Fruit fly (Drosophila melanogaster): ENCODE results near the gene beta-Spec.

beta-Spec gene

dm6 chrX:17657050-17657696, at the start of gene beta-Spec:
Gene beta-Spec, plus strand, starts transcription at chrX:17657372.
- TF ChIP-seq CG8478 (optimal IDR thresholded peaks at IDR 0.05) (no peak), CTCF (optimal IDR thresholded peaks at IDR 0.05) (no peak)

- TF ChIP-seq CG8478 (optimal IDR thresholded peaks at IDR 0.05) (no peak), CTCF (optimal IDR thresholded peaks at IDR 0.05) (no peak)
Observed at dm6 chrX:17611455-17611854, 45.7 kb upstream of the beta-Spec start.

- no peak for TF ChIP-seq CTCF (optimal IDR thresholded peaks at IDR 0.05)
- TF ChIP-seq CG8478 (optimal IDR thresholded peaks at IDR 0.05) = no peak
Observed at dm6 chrX:17622187-17622586, 35.0 kb upstream of the beta-Spec start.

- TF ChIP-seq CTCF (optimal IDR thresholded peaks at IDR 0.05) (no peak), CG8478 (optimal IDR thresholded peaks at IDR 0.05) (no peak)
Observed at dm6 chrX:17624223-17624982, 32.8 kb upstream of the beta-Spec start.

- TF ChIP-seq CTCF (optimal IDR thresholded peaks at IDR 0.05) (no peak), CG8478 (optimal IDR thresholded peaks at IDR 0.05) (no peak)
Observed at dm6 chrX:17624983-17625401, 32.2 kb upstream of the beta-Spec start.

dm6 chrX:17625833-17626232, 31.3 kb upstream of the beta-Spec start:
- no peak for TF ChIP-seq CG8478 (optimal IDR thresholded peaks at IDR 0.05)
- no peak for TF ChIP-seq CTCF (optimal IDR thresholded peaks at IDR 0.05)

- no peak for TF ChIP-seq CTCF (optimal IDR thresholded peaks at IDR 0.05)
- TF ChIP-seq CG8478 (optimal IDR thresholded peaks at IDR 0.05) = no peak
Observed at dm6 chrX:17627090-17627992, 29.8 kb upstream of the beta-Spec start, which contains the start of gene stas. Gene stas, minus strand, starts transcription at chrX:17627895.

dm6 chrX:17629317-17629716, 27.9 kb upstream of the beta-Spec start, which contains the start of gene CG8326:
Gene CG8326, minus strand, starts transcription at chrX:17629492.
- no peak for TF ChIP-seq CTCF (optimal IDR thresholded peaks at IDR 0.05)
- TF ChIP-seq CG8478 (optimal IDR thresholded peaks at IDR 0.05) = no peak

dm6 chrX:17631996-17632612, 25.1 kb upstream of the beta-Spec start, which contains the start of the genes corolla and ND-24:
Gene corolla, minus strand, starts transcription at chrX:17632047.
Gene ND-24, plus strand, starts transcription at chrX:17632089.
- TF ChIP-seq CG8478 (optimal IDR thresholded peaks at IDR 0.05) (no peak), CTCF (optimal IDR thresholded peaks at IDR 0.05) (no peak)

- no peak for TF ChIP-seq CG8478 (optimal IDR thresholded peaks at IDR 0.05)
- TF ChIP-seq CTCF (optimal IDR thresholded peaks at IDR 0.05) = no peak
Observed at dm6 chrX:17636001-17636400, 21.2 kb upstream of the beta-Spec start, which contains the start of the genes CG8289 and CG5800. Gene CG8289, minus strand, starts transcription at chrX:17636044. Gene CG5800, plus strand, starts transcription at chrX:17636281.

- no peak for TF ChIP-seq CG8478 (optimal IDR thresholded peaks at IDR 0.05)
- no peak for TF ChIP-seq CTCF (optimal IDR thresholded peaks at IDR 0.05)
Observed at dm6 chrX:17640837-17641236, 16.3 kb upstream of the beta-Spec start.

- no peak for TF ChIP-seq CTCF (optimal IDR thresholded peaks at IDR 0.05)
- TF ChIP-seq CG8478 (optimal IDR thresholded peaks at IDR 0.05) = no peak
Observed at dm6 chrX:17651216-17651997, 5.8 kb upstream of the beta-Spec start.

dm6 chrX:17651998-17652738, 5.0 kb upstream of the beta-Spec start, which contains the start of gene RhoGAPp190:
Gene RhoGAPp190, minus strand, starts transcription at chrX:17652562.
- TF ChIP-seq CTCF (optimal IDR thresholded peaks at IDR 0.05) (peak in 1 of 2 experiments; percentile 10), CG8478 (optimal IDR thresholded peaks at IDR 0.05) (no peak)
